Fruit fly (Drosophila melanogaster): ENCODE measurements around the gene CG15282.

CG15282 gene

dm6 chr2L:14746068-14746467, 33.8 kb downstream of the CG15282 start:
- peak; percentile 90 for TF ChIP-seq tj (GFP tag; optimal IDR thresholded peaks at IDR 0.05)
- TF ChIP-seq bab1 (GFP tag; optimal IDR thresholded peaks at IDR 0.05), result no peak

dm6 chr2L:14760467-14760866, 48.2 kb downstream of the CG15282 start, which contains the start of gene CG4691:
Gene CG4691, plus strand, starts transcription at chr2L:14760767.
- TF ChIP-seq CG7045 (GFP tag; optimal IDR thresholded peaks at IDR 0.05) (no peak), CG5204 (GFP tag; optimal IDR thresholded peaks at IDR 0.05) (no peak), Clk (GFP tag; optimal IDR thresholded peaks at IDR 0.05) (no peak), Mnt (GFP tag; optimal IDR thresholded peaks at IDR 0.05) (no peak), Crg-1 (GFP tag; optimal IDR thresholded peaks at IDR 0.05) (no peak), CG14711 (tag; optimal IDR thresholded peaks at IDR 0.05) (no peak), CG1620 (GFP tag; optimal IDR thresholded peaks at IDR 0.05) (no peak)

- TF ChIP-seq CG7045 (GFP tag; optimal IDR thresholded peaks at IDR 0.05), result no peak
- no peak for TF ChIP-seq CG33017 (tag; optimal IDR thresholded peaks at IDR 0.05)
- TF ChIP-seq CG12768 (GFP tag; optimal IDR thresholded peaks at IDR 0.05), result no peak
- no peak for TF ChIP-seq CG11617 (GFP tag; optimal IDR thresholded peaks at IDR 0.05)
- no peak for TF ChIP-seq CG1620 (GFP tag; optimal IDR thresholded peaks at IDR 0.05)
- TF ChIP-seq CG7101 (tag; optimal IDR thresholded peaks at IDR 0.05), result no peak
- TF ChIP-seq Hr96 (GFP tag; optimal IDR thresholded peaks at IDR 0.05), result no peak
- no peak for TF ChIP-seq CG14711 (tag; optimal IDR thresholded peaks at IDR 0.05)
- TF ChIP-seq tj (GFP tag; optimal IDR thresholded peaks at IDR 0.05), result no peak
- no peak for TF ChIP-seq Crg-1 (GFP tag; optimal IDR thresholded peaks at IDR 0.05)
- no peak for TF ChIP-seq cnc (optimal IDR thresholded peaks at IDR 0.05)
- TF ChIP-seq bab1 (GFP tag; optimal IDR thresholded peaks at IDR 0.05), result no peak
- TF ChIP-seq pad (GFP tag; optimal IDR thresholded peaks at IDR 0.05), result no peak
- no peak for TF ChIP-seq CG5204 (GFP tag; optimal IDR thresholded peaks at IDR 0.05)
- TF ChIP-seq ovo (GFP tag; optimal IDR thresholded peaks at IDR 0.05), result no peak
- no peak for TF ChIP-seq Mnt (GFP tag; optimal IDR thresholded peaks at IDR 0.05)
- TF ChIP-seq Clk (GFP tag; optimal IDR thresholded peaks at IDR 0.05), result no peak
These were observed 50.2 kb downstream of the CG15282 start, which contains the start of gene CSN1a for dm6 chr2L:14762465-14762864. Gene CSN1a, plus strand, starts transcription at chr2L:14762765.
